Worm (Caenorhabditis elegans) whole organism, L3 larva: ENCODE data around the gene ZC196.9.

Experiments used
- R02D3.7 ChIP-seq: fragments of 150-350 bp; optimal IDR thresholded peaks from 2 replicates; lab custom pipeline; 2014; ENCODE audit warnings: missing biosample characterization, missing genetic modification characterization
- ama-1 ChIP-seq: fragments of 150-350 bp; optimal IDR thresholded peaks from 2 replicates; lab custom pipeline; 2018
- ceh-28 ChIP-seq: fragments of 150-350 bp; optimal IDR thresholded peaks from 2 replicates; lab custom pipeline; 2014; ENCODE audit warnings: missing biosample characterization, missing genetic modification reagents, missing genetic modification characterization
- ceh-9 ChIP-seq: sonication (generic microtip); optimal IDR thresholded peaks from 2 replicates; lab custom pipeline; 2018; ENCODE audit warnings: missing biosample characterization, missing genetic modification characterization
- daf-12 ChIP-seq: fragments of 150-350 bp; optimal IDR thresholded peaks from 2 replicates; lab custom pipeline; 2014; ENCODE audit warnings: missing biosample characterization, missing genetic modification reagents, missing genetic modification characterization
- egl-27 ChIP-seq: sonication (generic microtip); optimal IDR thresholded peaks from 4 replicates; lab custom pipeline; 2017; ENCODE audit warnings: missing biosample characterization, missing genetic modification reagents, missing genetic modification characterization
- egl-5 ChIP-seq: fragments of 150-350 bp; optimal IDR thresholded peaks from 2 replicates; lab custom pipeline; 2017; ENCODE audit warnings: missing biosample characterization, missing genetic modification reagents, missing genetic modification characterization, inconsistent platforms
- elt-1 ChIP-seq: fragments of 150-350 bp; optimal IDR thresholded peaks from 2 replicates; lab custom pipeline; 2014; ENCODE audit warnings: missing biosample characterization, missing genetic modification characterization
- elt-2 ChIP-seq: sonication (generic microtip); optimal IDR thresholded peaks from 2 replicates; lab custom pipeline; 2016; ENCODE audit warnings: missing genetic modification reagents, mild to moderate bottlenecking, missing genetic modification characterization, missing compliant biosample characterization
- elt-3 ChIP-seq, 3 experiments: fragments of 150-350 bp in 1 of 3; sonication (generic microtip) in 2 of 3; optimal IDR thresholded peaks; 2 replicates in 2 of 3; 4 replicates in 1 of 3; lab custom pipeline; 2014 to 2017; ENCODE audit warnings: missing biosample characterization in 3 of 3, missing genetic modification characterization in 3 of 3
- eor-1 ChIP-seq, 2 experiments: fragments of 150-350 bp; optimal IDR thresholded peaks; 2 replicates each; lab custom pipeline; 2014 to 2018; ENCODE audit warnings: missing biosample characterization in 2 of 2, missing genetic modification characterization in 2 of 2
- fkh-10 ChIP-seq: sonication (generic microtip); optimal IDR thresholded peaks from 2 replicates; lab custom pipeline; 2017; ENCODE audit warnings: missing biosample characterization, missing genetic modification reagents, missing genetic modification characterization
- fos-1 ChIP-seq: fragments of 150-350 bp; optimal IDR thresholded peaks from 2 replicates; lab custom pipeline; 2014; ENCODE audit warnings: missing biosample characterization, missing genetic modification characterization
- hmg-11 ChIP-seq: sonication (generic microtip); optimal IDR thresholded peaks from 2 replicates; lab custom pipeline; 2016; ENCODE audit warnings: missing genetic modification characterization, missing compliant biosample characterization
- jun-1 ChIP-seq: fragments of 150-350 bp; optimal IDR thresholded peaks from 2 replicates; lab custom pipeline; 2014; ENCODE audit warnings: missing biosample characterization, missing genetic modification reagents, missing genetic modification characterization
- lin-39 ChIP-seq: fragments of 150-350 bp; optimal IDR thresholded peaks from 2 replicates; lab custom pipeline; 2018; ENCODE audit warnings: missing biosample characterization, missing genetic modification reagents, missing genetic modification characterization
- mdl-1 ChIP-seq: fragments of 150-350 bp; optimal IDR thresholded peaks from 2 replicates; lab custom pipeline; 2014; ENCODE audit warnings: missing biosample characterization, missing genetic modification characterization
- mml-1 ChIP-seq: fragments of 150-350 bp; sonication (generic microtip); optimal IDR thresholded peaks from 3 replicates; lab custom pipeline; 2014; ENCODE audit warnings: missing biosample characterization, missing genetic modification characterization
- nfya-1 ChIP-seq: sonication (generic microtip); optimal IDR thresholded peaks from 2 replicates; lab custom pipeline; 2017; ENCODE audit warnings: missing genetic modification characterization, mild to moderate bottlenecking, missing compliant biosample characterization, antibody characterized with exemption, moderate library complexity; ENCODE audit not compliant: insufficient read depth
- nhr-11 ChIP-seq: fragments of 150-350 bp; optimal IDR thresholded peaks from 2 replicates; lab custom pipeline; 2014; ENCODE audit warnings: missing biosample characterization, missing genetic modification characterization
- nhr-237 ChIP-seq: fragments of 150-350 bp; optimal IDR thresholded peaks from 2 replicates; lab custom pipeline; 2014; ENCODE audit warnings: missing biosample characterization, missing genetic modification characterization
- nhr-25 ChIP-seq: sonication (generic microtip); optimal IDR thresholded peaks from 2 replicates; lab custom pipeline; 2017; ENCODE audit warnings: missing biosample characterization, missing genetic modification characterization
- nhr-28 ChIP-seq: fragments of 150-350 bp; optimal IDR thresholded peaks from 2 replicates; lab custom pipeline; 2014; ENCODE audit warnings: missing biosample characterization, missing genetic modification characterization
- nhr-43 ChIP-seq: sonication (generic microtip); optimal IDR thresholded peaks from 2 replicates; lab custom pipeline; 2016; ENCODE audit warnings: mild to moderate bottlenecking, missing genetic modification characterization, missing compliant biosample characterization; ENCODE audit not compliant: poor library complexity, severe bottlenecking
- nhr-67 ChIP-seq: fragments of 150-350 bp; optimal IDR thresholded peaks from 2 replicates; lab custom pipeline; 2014; ENCODE audit warnings: missing biosample characterization, missing genetic modification characterization
- pha-4 ChIP-seq: fragments of 150-350 bp; optimal IDR thresholded peaks from 2 replicates; lab custom pipeline; 2014; ENCODE audit warnings: missing biosample characterization, missing genetic modification reagents, missing genetic modification characterization
- sea-2 ChIP-seq: fragments of 150-350 bp; sonication (generic microtip); optimal IDR thresholded peaks from 4 replicates; lab custom pipeline; 2014; ENCODE audit warnings: missing biosample characterization, missing genetic modification reagents, missing genetic modification characterization
- snpc-4 ChIP-seq: fragments of 150-350 bp; optimal IDR thresholded peaks from 2 replicates; lab custom pipeline; 2014; ENCODE audit warnings: missing biosample characterization, missing genetic modification characterization
- tbx-2 ChIP-seq: sonication (generic microtip); optimal IDR thresholded peaks from 2 replicates; lab custom pipeline; 2016; ENCODE audit warnings: mild to moderate bottlenecking, missing genetic modification characterization, missing compliant biosample characterization
- unc-62 ChIP-seq: fragments of 150-350 bp; sonication (generic microtip); optimal IDR thresholded peaks from 4 replicates; lab custom pipeline; 2014; ENCODE audit warnings: missing biosample characterization, missing genetic modification reagents, missing genetic modification characterization
- zag-1 ChIP-seq: fragments of 150-350 bp; optimal IDR thresholded peaks from 2 replicates; lab custom pipeline; 2014; ENCODE audit warnings: missing biosample characterization, missing genetic modification characterization
- ztf-11 ChIP-seq: fragments of 150-350 bp; optimal IDR thresholded peaks from 2 replicates; lab custom pipeline; 2014; ENCODE audit warnings: missing biosample characterization, missing genetic modification characterization
- ztf-4 ChIP-seq: fragments of 150-350 bp; optimal IDR thresholded peaks from 2 replicates; lab custom pipeline; 2014; ENCODE audit warnings: missing biosample characterization, missing genetic modification characterization

ZC196.9 gene

DNA sequence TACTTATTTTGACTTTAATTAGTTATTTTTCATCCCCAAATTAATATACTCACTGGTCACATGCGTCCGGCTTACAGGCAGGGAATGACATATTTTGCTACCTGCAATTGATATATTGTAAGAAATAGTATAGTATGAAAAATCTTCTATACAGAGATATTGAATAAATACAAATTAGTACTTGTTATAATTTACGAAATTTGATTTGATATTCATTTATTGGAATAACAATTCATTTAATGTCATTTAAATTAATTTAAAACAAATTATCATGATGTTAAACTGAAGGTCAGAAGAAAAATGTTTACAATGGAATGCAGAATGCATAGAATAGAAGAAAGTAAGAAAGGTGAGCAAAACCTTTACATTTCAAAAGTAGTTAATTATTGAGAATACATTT is 31.6 kb upstream of the ZC196.9 start, which contains the start of gene B0507.7:
TSS of gene B0507.7 (minus strand) at position 101 of the 400 bp plus-strand sequence.
- no peak for TF ChIP-seq egl-27 (tag; lab: Kevin White, UChicago)
- TF ChIP-seq ceh-9: no peak
- no peak for TF ChIP-seq mml-1 (tag; lab: Kevin White, UChicago)
- TF ChIP-seq jun-1 (tag; lab: Kevin White, UChicago): no peak
- TF ChIP-seq ztf-4 (tag; lab: Kevin White, UChicago): no peak
- no peak for TF ChIP-seq elt-3 (tag; optimal IDR thresholded peaks at IDR 0.05; lab: Kevin White, UChicago)
- no peak for TF ChIP-seq hmg-11 (tag; lab: Kevin White, UChicago)
- no peak for TF ChIP-seq elt-1
- TF ChIP-seq snpc-4: no peak
- TF ChIP-seq nhr-25 (tag; lab: Kevin White, UChicago): no peak
- no peak for TF ChIP-seq zag-1 (tag; lab: Kevin White, UChicago)
- TF ChIP-seq nhr-43 (tag; lab: Kevin White, UChicago): no peak
- no peak for TF ChIP-seq fos-1 (tag; lab: Kevin White, UChicago)
- no peak for TF ChIP-seq eor-1 (tag; optimal IDR thresholded peaks at IDR 0.05; lab: Kevin White, UChicago)
- no peak for TF ChIP-seq nfya-1 (tag; lab: Kevin White, UChicago)
- TF ChIP-seq elt-2: no peak
- TF ChIP-seq R02D3.7 (tag; lab: Kevin White, UChicago): no peak
- TF ChIP-seq tbx-2 (tag; lab: Kevin White, UChicago): no peak
- TF ChIP-seq, all 47 proteins: peak for 0

DNA sequence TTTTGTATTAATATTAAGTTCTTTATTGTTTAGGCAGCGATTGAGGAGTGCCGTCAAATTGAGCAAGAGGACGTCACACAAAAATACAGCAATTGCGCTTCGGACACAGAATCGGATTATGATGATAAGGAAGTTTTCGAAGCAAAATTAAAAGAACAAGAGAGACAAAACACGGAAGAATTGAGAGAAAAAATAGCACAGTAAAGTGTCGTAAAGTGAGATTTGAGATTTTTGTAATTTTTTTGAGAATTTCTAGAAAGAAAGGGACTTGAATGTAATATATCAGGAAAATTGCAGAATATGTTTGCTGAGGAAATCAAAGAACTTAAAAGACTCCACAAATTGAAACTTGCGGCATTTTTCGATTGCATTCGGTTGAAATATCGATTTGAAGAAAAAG is 27.7 kb upstream of the ZC196.9 start, which contains the start of gene B0507.4:
TSS of gene B0507.4 (plus strand) at position 301 of the 400 bp plus-strand sequence.
- TF ChIP-seq elt-3 (tag; optimal IDR thresholded peaks at IDR 0.05; lab: Kevin White, UChicago) (no peak), lin-39 (tag; lab: Kevin White, UChicago) (no peak), pha-4 (tag; lab: Kevin White, UChicago) (no peak), fkh-10 (GFP tag; lab: Kevin White, UChicago) (no peak), unc-62 (GFP tag; lab: Kevin White, UChicago) (no peak), eor-1 (tag; optimal IDR thresholded peaks at IDR 0.05; lab: Kevin White, UChicago) (no peak)

DNA sequence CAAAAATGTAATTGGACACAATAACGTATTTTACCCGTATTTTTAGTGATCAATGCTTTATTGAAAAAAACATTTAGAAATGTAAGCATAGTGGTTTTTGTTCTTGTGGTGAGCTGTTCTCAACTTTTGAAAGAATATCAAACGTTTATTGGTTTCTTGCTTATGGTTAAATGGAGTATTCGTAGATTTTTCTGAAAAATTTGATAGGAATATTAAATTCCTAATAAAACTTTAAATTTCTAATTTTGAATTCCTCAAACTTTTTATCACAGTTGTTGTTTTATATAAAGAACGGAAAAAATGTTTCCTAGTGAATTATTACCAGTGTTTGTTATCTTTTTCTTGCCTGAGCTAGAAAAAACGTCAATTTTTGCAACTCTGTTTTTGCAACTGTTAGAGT is 26.4 kb upstream of the ZC196.9 start, which contains the start of gene B0507.5:
TSS of gene B0507.5 (plus strand) at position 301 of the 400 bp plus-strand sequence.
- TF ChIP-seq nhr-28 (tag; lab: Kevin White, UChicago) (no peak), hmg-11 (tag; lab: Kevin White, UChicago) (no peak), ama-1 (lab: Kevin White, UChicago) (no peak), mdl-1 (no peak), elt-2 (no peak), nhr-11 (tag; lab: Kevin White, UChicago) (no peak), nhr-43 (tag; lab: Kevin White, UChicago) (no peak), nfya-1 (tag; lab: Kevin White, UChicago) (no peak), ceh-28 (tag; lab: Kevin White, UChicago) (no peak)

- no peak for TF ChIP-seq nhr-67 (tag; lab: Kevin White, UChicago)
- TF ChIP-seq nfya-1 (tag; lab: Kevin White, UChicago): no peak
- no peak for TF ChIP-seq pha-4 (tag; lab: Kevin White, UChicago)
- TF ChIP-seq ztf-11 (tag; lab: Kevin White, UChicago): no peak
- TF ChIP-seq lin-39 (tag; lab: Kevin White, UChicago): no peak
- no peak for TF ChIP-seq mdl-1
- TF ChIP-seq hmg-11 (tag; lab: Kevin White, UChicago): no peak
- TF ChIP-seq ceh-28 (tag; lab: Kevin White, UChicago): no peak
- TF ChIP-seq nhr-237 (tag; lab: Kevin White, UChicago): no peak
- TF ChIP-seq nhr-43 (tag; lab: Kevin White, UChicago): no peak
Observed at ce11 chrV:8745858-8746257, 18.9 kb upstream of the ZC196.9 start, which contains the start of gene B0507.6. B0507.6 (plus strand) TSS chrV:8746158.

- TF ChIP-seq sea-2: no peak
- no peak for TF ChIP-seq tbx-2 (tag; lab: Kevin White, UChicago)
- no peak for TF ChIP-seq ama-1 (lab: Kevin White, UChicago)
- peak; percentile 9 for TF ChIP-seq pha-4 (tag; lab: Kevin White, UChicago)
- no peak for TF ChIP-seq nhr-28 (tag; lab: Kevin White, UChicago)
- no peak for TF ChIP-seq ztf-4 (tag; lab: Kevin White, UChicago)
- no peak for TF ChIP-seq egl-5
- TF ChIP-seq daf-12 (tag; lab: Kevin White, UChicago): no peak
- no peak for TF ChIP-seq mdl-1
Observed at ce11 chrV:8739136-8739535, 12.2 kb upstream of the ZC196.9 start, which contains the start of gene ZC196.2. ZC196.2 (plus strand) TSS chrV:8739436.
